Fruit fly (Drosophila melanogaster) whole organism, prepupa: ENCODE data around the gene Hers.

Source experiments
- CG11294 ChIP-seq: fragments of 200-800 bp; sonication (Bioruptor generic); IDR thresholded peaks from 2 replicates; pipeline ENCODE4 v1.3.6; 2022; ENCODE audit warnings: missing biosample characterization, missing genetic modification characterization
- CG16779 ChIP-seq: fragments of 200-800 bp; sonication (Bioruptor generic); optimal IDR thresholded peaks from 3 replicates; lab custom pipeline; 2017; ENCODE audit warnings: missing biosample characterization, mild to moderate bottlenecking, missing genetic modification characterization
- CG6276 ChIP-seq: fragments of 200-800 bp; sonication (Bioruptor generic); optimal IDR thresholded peaks from 2 replicates; lab custom pipeline; 2017; ENCODE audit warnings: missing biosample characterization, mild to moderate bottlenecking, missing genetic modification characterization
- Eip93F ChIP-seq: fragments of 200-800 bp; sonication (Bioruptor generic); optimal IDR thresholded peaks from 2 replicates; lab custom pipeline; 2016; ENCODE audit warnings: missing biosample characterization, mild to moderate bottlenecking, missing genetic modification characterization
- Gug ChIP-seq: fragments of 200-800 bp; sonication (Bioruptor generic); IDR thresholded peaks from 2 replicates; pipeline ENCODE4 v1.3.6; 2022; ENCODE audit warnings: missing biosample characterization, missing genetic modification characterization
- Hr38 ChIP-seq: sonication (Bioruptor generic); optimal IDR thresholded peaks from 2 replicates; lab custom pipeline; 2016; ENCODE audit warnings: missing biosample characterization, missing genetic modification characterization
- OdsH ChIP-seq: fragments of 200-800 bp; sonication (Bioruptor generic); optimal IDR thresholded peaks from 3 replicates; lab custom pipeline; 2016; ENCODE audit warnings: missing biosample characterization, missing genetic modification characterization
- Sox102F ChIP-seq: fragments of 200-800 bp; sonication (Bioruptor generic); optimal IDR thresholded peaks from 2 replicates; lab custom pipeline; 2016; ENCODE audit warnings: missing biosample characterization, mild to moderate bottlenecking, missing genetic modification characterization
- achi ChIP-seq: fragments of 200-800 bp; sonication (Bioruptor generic); optimal IDR thresholded peaks from 3 replicates; lab custom pipeline; 2016; ENCODE audit warnings: missing biosample characterization, missing genetic modification characterization
- pdm3 ChIP-seq: fragments of 200-800 bp; sonication (Bioruptor generic); optimal IDR thresholded peaks from 3 replicates; lab custom pipeline; 2016; ENCODE audit warnings: missing biosample characterization, missing genetic modification characterization
- ss ChIP-seq, 2 experiments: fragments of 200-800 bp; sonication (Bioruptor generic); optimal IDR thresholded peaks; 2 replicates in 1 of 2; 3 replicates in 1 of 2; lab custom pipeline; 2017 to 2018; ENCODE audit warnings: mild to moderate bottlenecking in 2 of 2, missing biosample characterization in 2 of 2, missing genetic modification characterization in 2 of 2, moderate library complexity in 1 of 2
- svp ChIP-seq: fragments of 200-800 bp; sonication (Bioruptor generic); peaks from one replicate; lab custom pipeline; 2016; ENCODE audit warnings: missing biosample characterization, missing genetic modification characterization

dm6 chrX:19875059-19875458, 9.1 kb downstream of the Hers start:
- TF ChIP-seq CG16779 (tag; lab: Kevin White, UChicago) (peak; percentile 93), Gug (peak; percentile 78), CG11294 (GFP tag; lab: Robert Waterston, UW) (peak; percentile 80), CG6276 (GFP tag; lab: Kevin White, UChicago) (peak; percentile 96), Sox102F (peak; percentile 88), svp (GFP tag; lab: Kevin White, UChicago) (peak; percentile 85), achi (peak; percentile 93), OdsH (GFP tag; lab: Kevin White, UChicago) (peak; percentile 94), Eip93F (GFP tag; lab: Kevin White, UChicago) (peak; percentile 56), ss (GFP tag; optimal IDR thresholded peaks at IDR 0.05; lab: Kevin White, UChicago) (peak; percentile 93 to 95), Hr38 (peak; percentile 18), pdm3 (GFP tag; lab: Kevin White, UChicago) (peak; percentile 95)
